Fruit fly (Drosophila melanogaster): Measurements from ENCODE around the gene CG33203.

DNA sequence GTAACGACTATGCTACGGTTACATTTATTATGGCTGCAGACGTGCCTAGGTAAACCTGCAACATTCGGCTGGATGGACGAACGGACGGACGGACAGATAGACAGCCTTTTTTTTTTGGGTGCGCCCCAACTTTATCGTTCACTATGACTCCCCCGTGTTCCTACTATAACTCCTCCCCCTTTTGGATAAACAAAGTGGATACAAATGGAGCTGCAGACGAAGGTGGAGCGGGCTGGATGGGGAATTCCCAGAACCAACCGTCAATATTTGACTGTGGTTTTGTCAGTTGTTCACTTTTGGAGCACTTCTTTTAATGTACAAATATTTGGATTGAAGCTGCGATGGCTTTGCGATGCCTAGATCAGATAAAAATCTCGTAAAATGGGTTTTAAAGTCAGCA, 31.4 kb downstream of the CG33203 start:
- no peak for TF ChIP-seq Mio (GFP tag; optimal IDR thresholded peaks at IDR 0.05)
- no peak for TF ChIP-seq OdsH (GFP tag; optimal IDR thresholded peaks at IDR 0.05)
- no peak for TF ChIP-seq usp (GFP tag; optimal IDR thresholded peaks at IDR 0.05)
- no peak for TF ChIP-seq ey (GFP tag; optimal IDR thresholded peaks at IDR 0.05)
- no peak for TF ChIP-seq pan (optimal IDR thresholded peaks at IDR 0.05)
- TF ChIP-seq Dfd (GFP tag; optimal IDR thresholded peaks at IDR 0.05): no peak
- TF ChIP-seq dsf (GFP tag; optimal IDR thresholded peaks at IDR 0.05; ENCODE audit: borderline replicate concordance): no peak
- TF ChIP-seq tai (GFP tag; optimal IDR thresholded peaks at IDR 0.05): no peak
- TF ChIP-seq h (GFP tag; optimal IDR thresholded peaks at IDR 0.05): no peak
- no peak for TF ChIP-seq lola (GFP tag; optimal IDR thresholded peaks at IDR 0.05)
- no peak for TF ChIP-seq woc (GFP tag; optimal IDR thresholded peaks at IDR 0.05)
- no peak for TF ChIP-seq Jra (GFP tag; optimal IDR thresholded peaks at IDR 0.05)
- no peak for TF ChIP-seq rgr (GFP tag; optimal IDR thresholded peaks at IDR 0.05)
- TF ChIP-seq CG9705 (GFP tag; optimal IDR thresholded peaks at IDR 0.05): no peak
